Fruit fly (Drosophila melanogaster) whole organism, embryonic: ENCODE data around the gene prt.

Experiments
- ATbp ChIP-seq: fragments of 200-800 bp; sonication (Bioruptor generic); optimal IDR thresholded peaks from 2 replicates; lab custom pipeline; 2017; ENCODE audit warnings: missing biosample characterization, mild to moderate bottlenecking, missing genetic modification characterization, missing genetic modification reagents
- B-H2 ChIP-seq: fragments of 200-800 bp; sonication (Bioruptor generic); optimal IDR thresholded peaks from 2 replicates; lab custom pipeline; 2018; ENCODE audit warnings: missing biosample characterization, mild to moderate bottlenecking, missing genetic modification characterization
- CG10209 ChIP-seq: fragments of 200-800 bp; sonication (Bioruptor generic); optimal IDR thresholded peaks from 3 replicates; lab custom pipeline; 2017; ENCODE audit warnings: missing biosample characterization, mild to moderate bottlenecking, missing genetic modification characterization, missing genetic modification reagents
- CG10654 ChIP-seq: fragments of 200-800 bp; sonication (Bioruptor generic); optimal IDR thresholded peaks from 2 replicates; lab custom pipeline; 2016; ENCODE audit warnings: missing biosample characterization, missing genetic modification characterization
- CG10979 ChIP-seq: fragments of 200-800 bp; sonication (Bioruptor generic); optimal IDR thresholded peaks from 2 replicates; lab custom pipeline; 2018; ENCODE audit warnings: missing biosample characterization, mild to moderate bottlenecking, missing genetic modification characterization, moderate library complexity
- CG11504 ChIP-seq: fragments of 200-800 bp; sonication (Bioruptor generic); optimal IDR thresholded peaks from 3 replicates; lab custom pipeline; 2019; ENCODE audit warnings: missing biosample characterization, mild to moderate bottlenecking, missing genetic modification characterization, moderate library complexity
- CG12219 ChIP-seq: fragments of 200-800 bp; sonication (Bioruptor generic); optimal IDR thresholded peaks from 3 replicates; lab custom pipeline; 2018; ENCODE audit warnings: missing biosample characterization, mild to moderate bottlenecking, missing genetic modification characterization
- CG12942 ChIP-seq: fragments of 200-800 bp; sonication (Bioruptor generic); optimal IDR thresholded peaks from 3 replicates; lab custom pipeline; 2016; ENCODE audit warnings: missing biosample characterization, missing genetic modification characterization
- CG13287 ChIP-seq: fragments of 200-800 bp; sonication (Bioruptor generic); IDR thresholded peaks from 2 replicates; pipeline ENCODE4 v1.3.6; 2022; ENCODE audit warnings: missing biosample characterization, missing genetic modification characterization; ENCODE audit not compliant: partially characterized antibody
- CG14014 ChIP-seq: fragments of 200-800 bp; sonication (Bioruptor generic); IDR thresholded peaks from 2 replicates; pipeline ENCODE4 v1.3.6; 2022; ENCODE audit warnings: missing biosample characterization, missing genetic modification characterization
- CG14667 ChIP-seq: fragments of 200-800 bp; sonication (Bioruptor generic); IDR thresholded peaks from 2 replicates; pipeline ENCODE4 v1.3.6; 2022; ENCODE audit warnings: missing biosample characterization, missing genetic modification characterization
- CG15269 ChIP-seq: fragments of 200-800 bp; sonication (Bioruptor generic); optimal IDR thresholded peaks from 2 replicates; lab custom pipeline; 2018; ENCODE audit warnings: missing biosample characterization, mild to moderate bottlenecking, missing genetic modification characterization, moderate library complexity
- CG18599 ChIP-seq: fragments of 200-800 bp; sonication (Bioruptor generic); optimal IDR thresholded peaks from 3 replicates; lab custom pipeline; 2017; ENCODE audit warnings: missing biosample characterization, missing genetic modification characterization, mild to moderate bottlenecking, moderate library complexity, missing genetic modification reagents
- CG2129 ChIP-seq: fragments of 200-800 bp; sonication (Bioruptor generic); IDR thresholded peaks from 2 replicates; pipeline ENCODE4 v1.3.6; 2022; ENCODE audit warnings: missing biosample characterization, missing genetic modification characterization; ENCODE audit not compliant: partially characterized antibody
- CG32532 ChIP-seq: fragments of 200-800 bp; sonication (Bioruptor generic); IDR thresholded peaks from 2 replicates; pipeline ENCODE4 v1.3.6; 2022; ENCODE audit warnings: missing biosample characterization, missing genetic modification characterization
- CG34376 ChIP-seq: fragments of 200-800 bp; sonication (Bioruptor generic); optimal IDR thresholded peaks from 2 replicates; lab custom pipeline; 2018; ENCODE audit warnings: missing biosample characterization, mild to moderate bottlenecking, missing genetic modification characterization
- CG3838 ChIP-seq: fragments of 200-800 bp; sonication (Bioruptor generic); optimal IDR thresholded peaks from 3 replicates; lab custom pipeline; 2016; ENCODE audit warnings: missing biosample characterization, missing genetic modification characterization
- CG3847 ChIP-seq: fragments of 200-800 bp; sonication (Bioruptor generic); IDR thresholded peaks from 2 replicates; pipeline ENCODE4 v1.3.6; 2022; ENCODE audit warnings: missing biosample characterization, missing genetic modification characterization
- CG4360 ChIP-seq: fragments of 200-800 bp; sonication (Bioruptor generic); IDR thresholded peaks from 2 replicates; pipeline ENCODE4 v1.3.6; 2022; ENCODE audit warnings: missing biosample characterization, missing genetic modification characterization
- CG6272 ChIP-seq: fragments of 200-800 bp; sonication (Bioruptor generic); IDR thresholded peaks from 2 replicates; pipeline ENCODE4 v1.3.6; 2022; ENCODE audit warnings: missing biosample characterization, missing genetic modification characterization
- CG7839 ChIP-seq: fragments of 200-800 bp; sonication (Bioruptor generic); optimal IDR thresholded peaks from 3 replicates; lab custom pipeline; 2018; ENCODE audit warnings: missing biosample characterization, mild to moderate bottlenecking, missing genetic modification characterization, moderate library complexity
- CG9437 ChIP-seq: fragments of 200-800 bp; sonication (Bioruptor generic); optimal IDR thresholded peaks from 2 replicates; lab custom pipeline; 2018; ENCODE audit warnings: missing biosample characterization, mild to moderate bottlenecking, missing genetic modification characterization
- CG9817 ChIP-seq: fragments of 200-800 bp; sonication (Bioruptor generic); optimal IDR thresholded peaks from 2 replicates; lab custom pipeline; 2018; ENCODE audit warnings: missing biosample characterization, mild to moderate bottlenecking, missing genetic modification characterization, moderate library complexity
- CG9876 ChIP-seq: fragments of 200-800 bp; sonication (Bioruptor generic); optimal IDR thresholded peaks from 2 replicates; lab custom pipeline; 2016; ENCODE audit warnings: missing biosample characterization, missing genetic modification characterization
- Dek ChIP-seq: fragments of 200-800 bp; sonication (Bioruptor generic); optimal IDR thresholded peaks from 3 replicates; lab custom pipeline; 2019; ENCODE audit warnings: missing biosample characterization, mild to moderate bottlenecking, missing genetic modification characterization, moderate library complexity
- ERR ChIP-seq: fragments of 200-800 bp; sonication (Bioruptor generic); optimal IDR thresholded peaks from 2 replicates; lab custom pipeline; 2016; ENCODE audit warnings: missing biosample characterization, missing genetic modification characterization
- Elba2 ChIP-seq: fragments of 200-800 bp; sonication (Bioruptor generic); optimal IDR thresholded peaks from 3 replicates; lab custom pipeline; 2016; ENCODE audit warnings: missing biosample characterization, missing genetic modification characterization
- GATAe ChIP-seq: fragments of 200-800 bp; sonication (Bioruptor generic); conservative IDR thresholded peaks from 2 replicates; pipeline ENCODE4 v1.3.6; 2022; ENCODE audit warnings: missing biosample characterization, missing genetic modification characterization
- Gsc ChIP-seq: fragments of 200-800 bp; sonication (Bioruptor generic); IDR thresholded peaks from 2 replicates; pipeline ENCODE4 v1.3.6; 2022; ENCODE audit warnings: missing biosample characterization, missing genetic modification characterization
- HmgD ChIP-seq: fragments of 200-800 bp; sonication (Bioruptor generic); optimal IDR thresholded peaks from 3 replicates; lab custom pipeline; 2016; ENCODE audit warnings: missing biosample characterization, missing genetic modification characterization
- Med ChIP-seq: fragments of 200-800 bp; sonication (Bioruptor generic); peaks from one replicate; lab custom pipeline; 2016; ENCODE audit warnings: missing biosample characterization, missing genetic modification characterization, mild to moderate bottlenecking, inconsistent platforms, moderate library complexity
- NC2β ChIP-seq: fragments of 200-800 bp; sonication (Bioruptor generic); optimal IDR thresholded peaks from 2 replicates; lab custom pipeline; 2016; ENCODE audit warnings: missing biosample characterization, missing genetic modification characterization
- Nf-YB ChIP-seq: fragments of 200-800 bp; sonication (Bioruptor generic); optimal IDR thresholded peaks from 3 replicates; lab custom pipeline; 2019; ENCODE audit warnings: missing biosample characterization, mild to moderate bottlenecking, missing genetic modification characterization, moderate library complexity
- PHDP ChIP-seq: fragments of 200-800 bp; sonication (Bioruptor generic); optimal IDR thresholded peaks from 3 replicates; lab custom pipeline; 2018; ENCODE audit warnings: missing biosample characterization, mild to moderate bottlenecking, missing genetic modification characterization, moderate library complexity
- ato ChIP-seq: fragments of 200-800 bp; sonication (Bioruptor generic); IDR thresholded peaks from 2 replicates; pipeline ENCODE4 v1.3.6; 2022; ENCODE audit warnings: missing biosample characterization, missing genetic modification characterization; ENCODE audit not compliant: partially characterized antibody
- chif ChIP-seq, 2 experiments: fragments of 200-800 bp; sonication (Bioruptor generic); optimal IDR thresholded peaks; 3 replicates each; lab custom pipeline; 2016; ENCODE audit warnings: missing biosample characterization in 2 of 2, missing genetic modification characterization in 2 of 2
- crp ChIP-seq, 2 experiments: fragments of 200-800 bp; sonication (Bioruptor generic); optimal IDR thresholded peaks; 2 replicates in 1 of 2; 3 replicates in 1 of 2; lab custom pipeline; 2017; ENCODE audit warnings: missing biosample characterization in 2 of 2, missing genetic modification characterization in 2 of 2, mild to moderate bottlenecking in 1 of 2, moderate library complexity in 1 of 2
- danr ChIP-seq: fragments of 200-800 bp; sonication (Bioruptor generic); IDR thresholded peaks from 2 replicates; pipeline ENCODE4 v1.3.6; 2022; ENCODE audit warnings: missing biosample characterization, missing genetic modification characterization
- gro ChIP-seq: fragments of 200-800 bp; sonication (Bioruptor generic); optimal IDR thresholded peaks from 2 replicates; lab custom pipeline; 2016; ENCODE audit warnings: missing biosample characterization, missing genetic modification characterization
- ind ChIP-seq: fragments of 200-800 bp; sonication (Bioruptor generic); optimal IDR thresholded peaks from 3 replicates; lab custom pipeline; 2016; ENCODE audit warnings: missing biosample characterization, missing genetic modification characterization
- inv ChIP-seq: fragments of 200-800 bp; sonication (Bioruptor generic); IDR thresholded peaks from 2 replicates; pipeline ENCODE4 v1.3.6; 2022; ENCODE audit warnings: missing biosample characterization, missing genetic modification characterization; ENCODE audit not compliant: partially characterized antibody
- nerfin-1 ChIP-seq: fragments of 200-800 bp; sonication (Bioruptor generic); optimal IDR thresholded peaks from 3 replicates; lab custom pipeline; 2019; ENCODE audit warnings: missing biosample characterization, mild to moderate bottlenecking, missing genetic modification characterization, moderate library complexity
- pum ChIP-seq: fragments of 200-800 bp; sonication (Bioruptor generic); optimal IDR thresholded peaks from 2 replicates; lab custom pipeline; 2016; ENCODE audit warnings: missing biosample characterization, missing genetic modification characterization
- sc ChIP-seq, 3 experiments: fragments of >200 bp in 2 of 3; fragments of 200-800 bp in 1 of 3; sonication (Bioruptor generic) in 1 of 3; optimal IDR thresholded peaks; 2 replicates in 2 of 3; 3 replicates in 1 of 3; lab custom pipeline; 2017; ENCODE audit warnings: mild to moderate bottlenecking in 1 of 3, missing biosample characterization in 1 of 3, missing genetic modification characterization in 1 of 3, missing genetic modification reagents in 1 of 3
- seq ChIP-seq: fragments of 200-800 bp; sonication (Bioruptor generic); IDR thresholded peaks from 2 replicates; pipeline ENCODE4 v1.3.6; 2022; ENCODE audit warnings: missing biosample characterization, missing genetic modification characterization
- slbo ChIP-seq: fragments of 200-800 bp; sonication (Bioruptor generic); IDR thresholded peaks from 2 replicates; pipeline ENCODE4 v1.3.6; 2022; ENCODE audit warnings: missing biosample characterization, missing genetic modification characterization
- stwl ChIP-seq: fragments of 200-800 bp; sonication (Bioruptor generic); optimal IDR thresholded peaks from 3 replicates; lab custom pipeline; 2018; ENCODE audit warnings: missing biosample characterization, mild to moderate bottlenecking, missing genetic modification characterization, moderate library complexity
- tio ChIP-seq: fragments of 200-800 bp; sonication (Bioruptor generic); optimal IDR thresholded peaks from 2 replicates; lab custom pipeline; 2017; ENCODE audit warnings: missing biosample characterization, missing genetic modification characterization, inconsistent platforms
- wek ChIP-seq: fragments of 200-800 bp; sonication (Bioruptor generic); optimal IDR thresholded peaks from 3 replicates; lab custom pipeline; 2018; ENCODE audit warnings: missing biosample characterization, mild to moderate bottlenecking, missing genetic modification characterization, moderate library complexity

The prt gene

dm6 chr3R:23726740-23727139 lies 27.9 kb upstream of the prt start (continued):
- TF ChIP-seq CG14014 (GFP tag; lab: Robert Waterston, UW) (peak; percentile 86), HmgD (GFP tag; lab: Kevin White, UChicago) (no peak), CG4360 (peak; percentile 14; the same call in 1 of the 2 replicates), GATAe (peak; percentile 74), CG34376 (GFP tag; lab: Kevin White, UChicago) (no peak), pum (GFP tag; lab: Kevin White, UChicago) (peak; percentile 47), wek (GFP tag; lab: Kevin White, UChicago) (no peak), B-H2 (GFP tag; lab: Kevin White, UChicago) (peak; percentile 57), CG12219 (GFP tag; lab: Kevin White, UChicago) (peak; percentile 57), Nf-YB (GFP tag; lab: Kevin White, UChicago) (peak; percentile 64), CG3838 (GFP tag; lab: Kevin White, UChicago) (peak; percentile 30), CG9876 (peak; percentile 1), PHDP (peak; percentile 90), slbo (GFP tag; lab: Robert Waterston, UW) (peak; percentile 92), ATbp (GFP tag; lab: Kevin White, UChicago) (peak; percentile 46), chif (GFP tag; optimal IDR thresholded peaks at IDR 0.05; lab: Kevin White, UChicago) (peak; percentile 45 to 57), CG10654 (GFP tag; lab: Kevin White, UChicago) (peak; percentile 61), CG10979 (tag; lab: Kevin White, UChicago) (peak; percentile 56), CG14667 (peak; percentile 55; the same call in 1 of the 2 replicates), CG7839 (tag; lab: Kevin White, UChicago) (peak; percentile 85), ERR (peak; percentile 47), CG2129 (GFP tag; lab: Robert Waterston, UW) (no peak), ato (GFP tag; lab: Robert Waterston, UW) (no peak), nerfin-1 (tag; lab: Kevin White, UChicago) (no peak), tio (GFP tag; lab: Kevin White, UChicago) (peak; percentile 61), crp (GFP tag; optimal IDR thresholded peaks at IDR 0.05; lab: Kevin White, UChicago) (peak in 1 of 2 experiments; percentile 8), CG13287 (GFP tag; lab: Robert Waterston, UW) (no peak), Dek (tag; lab: Kevin White, UChicago) (peak; percentile 71), CG6272 (GFP tag; lab: Robert Waterston, UW) (peak; percentile 43; the same call in 1 of the 2 replicates), CG18599 (GFP tag; lab: Kevin White, UChicago) (peak; percentile 94), stwl (tag; lab: Kevin White, UChicago) (no peak), CG9817 (tag; lab: Kevin White, UChicago) (peak; percentile 69), CG3847 (GFP tag; lab: Robert Waterston, UW) (peak; percentile 76), sc (optimal IDR thresholded peaks at IDR 0.05; lab: Kevin White, UChicago) (no peak), sc (GFP tag; optimal IDR thresholded peaks at IDR 0.05; lab: Kevin White, UChicago) (no peak), CG11504 (tag; lab: Kevin White, UChicago) (peak; percentile 83)

- TF ChIP-seq CG12942 (GFP tag; lab: Kevin White, UChicago) (no peak), seq (no peak), CG32532 (no peak), gro (GFP tag; lab: Kevin White, UChicago) (no peak), CG10209 (GFP tag; lab: Kevin White, UChicago) (no peak), inv (GFP tag; lab: Robert Waterston, UW) (no peak), Gsc (no peak), ind (GFP tag; lab: Kevin White, UChicago) (no peak), Elba2 (GFP tag; lab: Kevin White, UChicago) (no peak), CG15269 (tag; lab: Kevin White, UChicago) (peak; percentile 9), CG9437 (GFP tag; lab: Kevin White, UChicago) (peak; percentile 26), Med (GFP tag; lab: Kevin White, UChicago) (peak; percentile 72), NC2β (GFP tag; lab: Kevin White, UChicago) (no peak), danr (GFP tag; lab: Robert Waterston, UW) (no peak)
These were observed 27.0 kb upstream of the prt start for dm6 chr3R:23725711-23726349.
